Fruit fly (Drosophila melanogaster) Kc167 (cell line): ENCODE measurements around the gene CG18258.

ENCODE experiments used
- h ChIP-seq: fragments of >200 bp; optimal IDR thresholded peaks from 3 replicates; lab custom pipeline; 2018; ENCODE audit warnings: missing external identifiers
- psq ChIP-seq: fragments of >200 bp; optimal IDR thresholded peaks from 2 replicates; lab custom pipeline; 2017; ENCODE audit warnings: missing external identifiers

DNA sequence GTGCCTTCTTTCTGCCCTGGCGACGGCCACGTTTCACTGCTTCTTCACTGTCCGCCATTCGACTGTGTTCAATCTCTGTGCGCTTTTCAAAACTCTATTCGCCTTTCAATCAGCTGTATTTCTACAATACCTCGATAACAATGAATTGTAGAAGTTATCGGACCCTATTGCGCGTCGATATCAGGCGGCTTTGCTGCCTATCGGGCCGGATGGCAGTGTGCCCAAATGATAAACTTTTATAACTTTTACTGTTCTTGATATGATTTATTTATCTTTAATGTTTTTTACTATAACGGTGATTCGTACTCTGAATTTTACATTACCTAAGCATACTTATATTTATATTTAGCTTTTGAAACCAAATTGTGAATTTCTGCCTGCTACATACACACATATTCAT lies 32.7 kb downstream of the CG18258 start, which contains the start of gene CG8915:
- TF ChIP-seq psq (lab: Kevin White, UChicago) (no peak), h (lab: Kevin White, UChicago) (no peak)
